Worm (Caenorhabditis elegans) whole organism, L4/young adult: ENCODE results near the gene srx-12.
"Not testable (repeated sequence)": the region's sequence is repeated elsewhere in the genome, so short reads cannot be mapped to it uniquely, and the experiment has no call there.

ENCODE experiments used
- W03F9.2 ChIP-seq: fragments of 150-350 bp; optimal IDR thresholded peaks from 2 replicates; lab custom pipeline; 2014; ENCODE audit warnings: missing biosample characterization, missing genetic modification characterization
- dao-5 ChIP-seq: sonication (generic microtip); optimal IDR thresholded peaks from 2 replicates; lab custom pipeline; 2016; ENCODE audit warnings: missing genotype, missing genetic modification characterization, moderate library complexity, missing compliant biosample characterization
- him-1 ChIP-seq: sonication (generic microtip); optimal IDR thresholded peaks from 2 replicates; lab custom pipeline; 2016; ENCODE audit warnings: missing genotype, missing genetic modification reagents, missing genetic modification characterization, missing compliant biosample characterization

The srx-12 gene

DNA sequence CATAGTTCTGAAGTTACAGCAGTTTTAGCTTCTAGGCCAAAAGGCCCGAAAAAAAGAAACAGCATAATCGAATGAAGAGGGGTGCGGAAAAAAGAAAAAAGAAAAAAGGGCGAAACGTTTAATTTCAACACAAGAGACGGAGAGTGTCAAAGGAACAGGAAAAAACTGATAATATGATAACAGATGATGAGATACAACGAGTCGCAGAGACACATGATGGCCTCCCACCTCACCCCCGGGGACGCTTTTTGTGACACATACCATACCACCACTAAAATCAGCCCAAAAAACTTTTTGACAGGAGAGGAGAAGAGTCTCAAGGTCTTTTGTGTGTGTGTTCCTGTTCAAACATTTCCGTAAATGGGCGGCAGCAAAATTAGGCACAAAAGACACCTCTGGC, 10.7 kb upstream of the srx-12 start:
- no peak for TF ChIP-seq him-1 (tag; lab: Kevin White, UChicago)
- TF ChIP-seq W03F9.2 (tag; lab: Kevin White, UChicago) = peak; percentile 33

DNA sequence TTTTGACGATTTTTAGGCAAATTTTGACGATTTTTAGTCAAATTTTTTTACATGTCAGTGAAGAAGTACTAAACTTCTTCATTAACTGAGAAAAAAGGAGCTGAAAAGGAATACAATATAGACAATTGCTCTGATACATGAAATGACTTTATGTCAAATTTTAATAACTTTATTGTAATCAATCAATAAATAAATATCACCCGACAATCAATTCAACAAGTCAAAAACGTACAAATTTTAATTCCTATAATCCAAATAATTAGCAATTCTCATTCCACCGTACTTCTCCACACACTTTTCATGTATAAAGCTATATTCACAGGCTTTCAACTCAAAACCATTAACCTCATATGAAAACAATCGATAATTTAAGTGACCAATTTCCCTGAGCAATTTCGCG, 7.3 kb upstream of the srx-12 start:
- TF ChIP-seq W03F9.2 (tag; lab: Kevin White, UChicago) = no peak
- no peak for TF ChIP-seq him-1 (tag; lab: Kevin White, UChicago)
- TF ChIP-seq dao-5 (tag; lab: Kevin White, UChicago) = no peak

DNA sequence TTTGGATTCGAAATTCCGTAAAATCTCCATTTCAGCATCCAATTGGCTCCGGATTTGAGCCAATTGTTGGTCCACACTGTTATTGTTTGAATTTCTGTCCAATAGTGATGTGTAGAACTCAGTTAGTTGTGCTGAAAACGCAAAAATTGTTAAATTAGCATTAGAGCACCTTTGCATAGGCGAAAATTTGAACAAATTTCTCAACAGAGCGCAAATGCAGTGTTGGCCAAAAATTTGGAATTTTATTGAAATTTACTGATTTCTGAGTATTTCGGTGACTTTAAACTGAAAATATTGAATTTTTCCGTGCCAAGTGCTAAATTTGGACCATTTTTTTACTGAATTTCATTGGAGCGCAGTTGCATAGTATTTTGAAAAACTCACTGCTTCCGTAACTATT, 5.2 kb upstream of the srx-12 start:
- TF ChIP-seq dao-5 (tag; lab: Kevin White, UChicago) (no peak), W03F9.2 (tag; lab: Kevin White, UChicago) (no peak), him-1 (tag; lab: Kevin White, UChicago) (no peak)

DNA sequence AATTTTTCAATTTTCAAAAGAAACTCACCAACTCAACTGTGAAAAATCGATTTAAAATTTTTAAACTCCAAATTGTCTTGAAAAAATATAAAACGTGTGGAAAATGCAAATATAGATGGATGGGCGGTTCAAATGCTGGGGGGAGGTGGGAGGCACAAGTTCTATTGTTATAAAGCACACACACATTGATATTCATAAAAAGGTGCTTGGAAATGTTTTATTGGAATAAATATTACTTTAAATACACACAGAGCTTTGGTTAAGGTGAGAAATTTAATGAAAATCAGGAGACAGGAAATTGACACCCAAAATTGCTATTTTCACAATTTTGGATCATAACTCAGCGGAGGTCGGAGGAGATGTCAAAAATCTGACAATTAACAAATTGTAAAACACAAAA, 1.5 kb upstream of the srx-12 start, which contains the start of gene Y55F3AM.11:
Gene Y55F3AM.11 (minus strand): TSS at position 101 of the 400 bp plus-strand sequence.
- no peak for TF ChIP-seq W03F9.2 (tag; lab: Kevin White, UChicago)
- TF ChIP-seq dao-5 (tag; lab: Kevin White, UChicago) = no peak
- no peak for TF ChIP-seq him-1 (tag; lab: Kevin White, UChicago)

DNA sequence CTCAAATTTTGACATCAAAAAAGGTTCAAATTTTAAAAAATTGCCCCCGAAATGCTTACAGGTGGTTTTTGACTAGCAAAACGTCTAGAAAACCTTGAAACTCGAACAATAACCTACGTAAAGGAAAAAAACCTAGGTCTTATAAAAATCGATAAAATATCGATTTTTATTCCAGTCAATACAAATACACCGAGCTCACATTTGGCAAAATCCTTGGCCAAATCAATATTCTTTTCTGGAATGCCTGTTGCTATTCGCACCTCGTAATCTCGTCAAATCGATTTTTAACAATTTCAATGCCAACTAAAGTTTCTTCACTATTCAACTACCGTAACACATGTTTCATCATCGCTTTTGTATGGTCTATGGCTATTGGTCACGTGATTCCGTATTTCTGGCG, 1.2 kb downstream of the srx-12 start:
- TF ChIP-seq dao-5 (tag; lab: Kevin White, UChicago) (no peak), W03F9.2 (tag; lab: Kevin White, UChicago) (no peak), him-1 (tag; lab: Kevin White, UChicago) (no peak)

DNA sequence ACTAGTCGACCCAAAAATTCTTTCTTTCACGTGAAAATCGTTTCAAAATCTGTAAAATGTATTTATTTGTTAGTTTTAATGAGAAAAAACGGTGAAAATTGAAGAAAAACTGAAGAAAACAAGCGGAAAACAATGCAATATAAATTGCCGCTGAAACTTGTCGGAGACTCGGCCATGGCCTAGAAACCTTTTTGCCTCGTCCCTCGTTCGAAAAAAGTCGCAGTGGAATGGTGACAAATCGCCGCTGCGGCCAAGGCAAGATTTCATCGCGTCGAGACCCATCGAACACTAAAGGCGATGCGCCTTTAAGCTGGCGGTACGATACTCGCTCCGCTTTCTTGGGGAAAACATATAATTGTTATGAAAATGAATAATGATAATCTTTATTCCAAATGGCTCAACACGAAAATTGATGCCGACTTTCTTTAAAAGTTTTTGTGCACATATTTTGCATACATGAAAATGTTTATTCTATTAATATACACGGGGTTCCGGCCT, 5.9 kb downstream of the srx-12 start, which contains the start of gene Y55F3AM.21:
Gene Y55F3AM.21 (minus strand): TSS at position 51 of the 498 bp plus-strand sequence.
- TF ChIP-seq W03F9.2, him-1, dao-5 (tag; lab: Kevin White, UChicago): not testable (repeated sequence)

DNA sequence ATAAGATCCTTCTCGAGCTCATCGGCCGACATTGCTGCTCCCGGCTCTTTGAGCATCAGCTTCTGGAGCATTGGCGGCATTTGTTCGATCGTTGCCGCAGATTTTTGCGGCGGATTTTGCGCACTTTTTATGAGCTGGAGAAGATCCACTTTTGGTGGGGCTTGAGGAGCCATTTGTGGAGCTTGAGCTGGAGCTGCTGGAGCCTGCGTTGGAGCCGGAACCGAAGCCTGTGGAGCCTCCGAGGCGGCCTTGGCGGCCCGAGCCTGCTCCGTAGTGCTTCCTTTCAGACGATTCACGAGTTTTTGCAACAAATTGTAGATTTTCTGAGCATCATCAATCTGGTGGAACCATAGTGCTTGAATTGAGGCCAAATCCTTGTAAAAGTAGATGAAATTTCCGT, 8.2 kb downstream of the srx-12 start:
- TF ChIP-seq W03F9.2 (tag; lab: Kevin White, UChicago) (no peak), dao-5 (tag; lab: Kevin White, UChicago) (no peak), him-1 (tag; lab: Kevin White, UChicago) (no peak)

DNA sequence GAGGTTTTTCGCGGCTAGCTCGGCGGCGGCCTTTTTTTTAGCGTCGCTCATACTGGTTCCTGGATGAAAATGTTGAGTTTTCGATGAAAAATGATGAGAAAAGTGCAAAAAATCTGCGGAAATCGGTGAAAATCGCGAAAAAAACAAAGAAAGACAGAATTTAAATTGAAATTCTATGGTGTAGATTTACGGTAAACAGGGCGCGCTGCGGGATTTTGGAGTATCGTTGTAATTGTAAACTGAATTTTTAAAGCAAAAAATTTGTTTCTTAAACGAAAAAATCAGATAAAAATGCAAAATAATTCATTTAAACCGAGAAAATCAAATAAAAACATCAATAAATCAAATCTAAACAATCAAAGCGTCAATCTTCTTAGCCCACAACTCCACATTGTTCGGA, 9.0 kb downstream of the srx-12 start, which contains the start of gene dcap-1:
Gene dcap-1 (minus strand): TSS at position 59 of the 400 bp plus-strand sequence.
- TF ChIP-seq him-1 (tag; lab: Kevin White, UChicago) (no peak), dao-5 (tag; lab: Kevin White, UChicago) (no peak), W03F9.2 (tag; lab: Kevin White, UChicago) (no peak)

DNA sequence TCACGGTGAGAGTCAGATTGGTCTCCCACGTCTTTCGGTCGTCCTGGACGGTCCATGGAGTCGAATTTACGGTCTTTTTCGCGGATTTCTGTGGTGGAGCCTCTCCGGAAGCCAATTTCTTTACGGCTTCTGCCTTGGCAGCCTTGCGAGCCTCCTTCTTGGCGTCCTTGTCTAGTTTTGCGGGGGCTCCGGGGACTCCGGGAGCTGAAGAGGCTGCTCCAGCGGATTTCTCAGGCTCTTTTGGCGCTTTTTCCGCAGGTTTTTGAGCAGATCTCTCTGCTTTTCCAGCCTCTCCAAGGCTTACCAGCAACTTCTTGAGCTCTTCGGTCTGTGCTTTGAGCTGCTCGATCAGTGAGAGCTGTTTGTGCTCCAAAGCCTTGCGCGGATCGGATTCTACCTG, 10.0 kb downstream of the srx-12 start:
- TF ChIP-seq dao-5 (tag; lab: Kevin White, UChicago) = no peak
- no peak for TF ChIP-seq W03F9.2 (tag; lab: Kevin White, UChicago)
- TF ChIP-seq him-1 (tag; lab: Kevin White, UChicago) = no peak

DNA sequence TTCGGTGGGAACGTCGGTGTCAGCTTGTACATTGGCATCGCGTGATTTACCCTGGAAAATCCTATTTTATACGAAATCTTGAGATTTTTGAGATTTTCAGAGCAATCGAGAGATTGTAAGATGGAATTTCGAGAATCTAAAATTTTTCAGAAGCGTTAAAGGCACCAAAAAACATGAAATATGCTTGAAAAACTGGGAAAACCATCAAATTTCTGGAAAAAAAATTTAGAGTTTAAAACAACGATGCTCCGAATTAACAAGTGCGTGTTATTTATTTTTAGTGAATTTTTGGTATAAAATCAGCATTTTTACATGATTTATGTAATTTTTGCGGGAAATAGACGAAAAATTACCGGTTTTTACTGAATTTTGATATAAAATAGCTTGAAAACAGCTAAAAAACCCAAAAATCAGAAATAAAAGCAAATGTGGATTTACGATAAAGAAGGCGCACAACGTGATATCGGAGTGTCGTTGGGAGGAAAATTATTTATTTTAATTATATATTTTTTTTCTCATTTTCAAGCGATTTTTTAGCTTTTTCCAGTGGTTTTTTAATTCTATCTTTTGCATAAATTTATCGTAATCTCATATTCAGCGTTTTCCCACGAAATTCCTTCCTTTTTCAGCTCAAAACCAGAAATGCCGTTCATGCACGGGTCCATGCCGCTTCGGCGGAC, 10.6 kb downstream of the srx-12 start, which contains the start of the genes Y55F3AM.13 and mrps-25:
Gene Y55F3AM.13 (minus strand): TSS at position 51 of the 680 bp plus-strand sequence.
Gene mrps-25 (plus strand): TSS at position 630 of the 680 bp plus-strand sequence.
- TF ChIP-seq dao-5 (tag; lab: Kevin White, UChicago) (no peak), him-1 (tag; lab: Kevin White, UChicago) (no peak), W03F9.2 (tag; lab: Kevin White, UChicago) (no peak)

DNA sequence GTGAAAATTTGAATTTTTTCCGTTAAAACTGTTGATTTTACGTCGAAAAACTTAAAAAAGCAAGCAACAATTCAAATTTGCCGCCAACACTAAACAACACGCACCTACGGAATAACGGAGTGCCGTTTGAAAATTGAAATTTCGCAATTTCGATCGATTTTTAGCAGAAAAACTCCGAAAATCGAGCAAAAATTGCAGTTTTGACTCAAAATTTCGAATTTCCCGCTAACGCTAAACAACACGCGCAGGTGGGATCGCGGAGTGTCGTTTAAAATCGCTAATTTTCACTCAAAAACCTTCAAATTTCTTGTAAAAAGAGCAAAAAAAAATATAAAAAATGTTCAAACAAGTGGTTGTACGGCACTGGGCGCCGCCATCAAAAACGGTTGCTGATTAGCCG, 12.7 kb downstream of the srx-12 start:
- TF ChIP-seq him-1 (tag; lab: Kevin White, UChicago) = no peak
- TF ChIP-seq dao-5 (tag; lab: Kevin White, UChicago) = no peak
- no peak for TF ChIP-seq W03F9.2 (tag; lab: Kevin White, UChicago)

DNA sequence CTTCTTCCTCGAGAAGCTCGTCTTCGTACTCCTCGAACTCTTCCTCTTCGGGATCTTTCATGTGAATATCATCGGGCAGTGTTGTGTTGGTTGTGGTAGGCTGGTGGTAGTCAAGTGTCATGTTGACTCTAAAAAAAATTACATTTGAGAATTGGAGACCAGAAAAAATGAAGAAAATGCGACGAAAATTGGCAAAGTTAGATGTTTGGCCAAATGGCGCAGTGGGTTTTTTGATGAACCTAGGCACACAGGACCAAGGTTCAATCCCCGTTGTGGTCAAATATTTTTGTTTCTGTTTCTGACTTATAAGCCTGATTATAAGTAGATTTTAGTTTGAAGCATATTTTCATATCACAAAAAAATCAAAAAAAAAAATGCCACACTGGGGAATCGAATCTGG, 17.3 kb downstream of the srx-12 start:
- TF ChIP-seq dao-5 (tag; lab: Kevin White, UChicago) = no peak
- TF ChIP-seq W03F9.2 (tag; lab: Kevin White, UChicago) = no peak
- TF ChIP-seq him-1 (tag; lab: Kevin White, UChicago) = no peak

DNA sequence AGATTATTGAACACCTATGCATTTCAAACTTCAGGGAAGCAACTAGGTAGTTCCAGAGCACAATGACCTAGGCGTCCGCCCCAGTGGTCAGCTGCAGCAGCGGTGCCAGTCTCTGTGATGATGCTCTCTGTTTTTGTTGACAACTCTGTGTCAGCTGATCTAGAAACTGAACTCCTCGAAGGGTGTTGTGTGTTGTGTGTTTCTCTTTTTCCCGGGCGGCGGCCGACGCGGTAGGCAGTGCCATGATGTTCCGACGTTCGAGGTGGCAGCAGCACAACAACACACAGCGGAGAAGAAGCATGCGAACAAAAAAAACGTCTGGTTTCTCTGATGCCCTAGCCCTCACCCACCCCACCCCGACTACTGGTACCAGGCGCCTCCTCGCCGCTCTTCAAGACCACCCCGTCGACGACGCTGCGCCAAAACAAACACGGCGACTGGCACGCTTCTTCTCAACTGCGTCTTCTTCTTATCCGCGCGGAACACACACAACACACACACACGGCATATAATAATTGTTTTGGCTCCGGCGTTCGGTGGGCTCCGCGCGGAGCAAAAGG, 18.6 kb downstream of the srx-12 start:
- no peak for TF ChIP-seq dao-5 (tag; lab: Kevin White, UChicago)
- TF ChIP-seq him-1 (tag; lab: Kevin White, UChicago) = no peak
- TF ChIP-seq W03F9.2 (tag; lab: Kevin White, UChicago) = no peak
